Worm (Caenorhabditis elegans) whole organism, L3 larva: Measurements from ENCODE around the gene clc-3.

Experiments used
- R02D3.7 ChIP-seq: fragments of 150-350 bp; optimal IDR thresholded peaks from 2 replicates; lab custom pipeline; 2014; ENCODE audit warnings: missing biosample characterization, missing genetic modification characterization
- ZK546.5 ChIP-seq: sonication (generic microtip); optimal IDR thresholded peaks from 2 replicates; lab custom pipeline; 2017; ENCODE audit warnings: missing biosample characterization, missing genetic modification characterization
- aly-2 ChIP-seq: fragments of 150-350 bp; optimal IDR thresholded peaks from 2 replicates; lab custom pipeline; 2014; ENCODE audit warnings: missing biosample characterization, missing genetic modification characterization
- ama-1 ChIP-seq: fragments of 150-350 bp; optimal IDR thresholded peaks from 2 replicates; lab custom pipeline; 2018
- ceh-16 ChIP-seq: sonication (generic microtip); optimal IDR thresholded peaks from 2 replicates; lab custom pipeline; 2017; ENCODE audit warnings: missing biosample characterization, missing genetic modification characterization
- ceh-28 ChIP-seq: fragments of 150-350 bp; optimal IDR thresholded peaks from 2 replicates; lab custom pipeline; 2014; ENCODE audit warnings: missing biosample characterization, missing genetic modification reagents, missing genetic modification characterization
- ceh-82 ChIP-seq: fragments of 150-350 bp; optimal IDR thresholded peaks from 2 replicates; lab custom pipeline; 2014; ENCODE audit warnings: missing biosample characterization, missing genetic modification characterization
- ceh-9 ChIP-seq: sonication (generic microtip); optimal IDR thresholded peaks from 2 replicates; lab custom pipeline; 2018; ENCODE audit warnings: missing biosample characterization, missing genetic modification characterization
- daf-12 ChIP-seq: fragments of 150-350 bp; optimal IDR thresholded peaks from 2 replicates; lab custom pipeline; 2014; ENCODE audit warnings: missing biosample characterization, missing genetic modification reagents, missing genetic modification characterization
- egl-27 ChIP-seq: sonication (generic microtip); optimal IDR thresholded peaks from 4 replicates; lab custom pipeline; 2017; ENCODE audit warnings: missing biosample characterization, missing genetic modification reagents, missing genetic modification characterization
- elt-1 ChIP-seq: fragments of 150-350 bp; optimal IDR thresholded peaks from 2 replicates; lab custom pipeline; 2014; ENCODE audit warnings: missing biosample characterization, missing genetic modification characterization
- elt-2 ChIP-seq: sonication (generic microtip); optimal IDR thresholded peaks from 2 replicates; lab custom pipeline; 2016; ENCODE audit warnings: missing genetic modification reagents, mild to moderate bottlenecking, missing genetic modification characterization, missing compliant biosample characterization
- elt-3 ChIP-seq, 3 experiments: fragments of 150-350 bp in 1 of 3; sonication (generic microtip) in 2 of 3; optimal IDR thresholded peaks; 2 replicates in 2 of 3; 4 replicates in 1 of 3; lab custom pipeline; 2014 to 2017; ENCODE audit warnings: missing biosample characterization in 3 of 3, missing genetic modification characterization in 3 of 3
- fkh-10 ChIP-seq: sonication (generic microtip); optimal IDR thresholded peaks from 2 replicates; lab custom pipeline; 2017; ENCODE audit warnings: missing biosample characterization, missing genetic modification reagents, missing genetic modification characterization
- fos-1 ChIP-seq: fragments of 150-350 bp; optimal IDR thresholded peaks from 2 replicates; lab custom pipeline; 2014; ENCODE audit warnings: missing biosample characterization, missing genetic modification characterization
- jun-1 ChIP-seq: fragments of 150-350 bp; optimal IDR thresholded peaks from 2 replicates; lab custom pipeline; 2014; ENCODE audit warnings: missing biosample characterization, missing genetic modification reagents, missing genetic modification characterization
- lin-15B ChIP-seq: fragments of 150-350 bp; optimal IDR thresholded peaks from 2 replicates; lab custom pipeline; 2014; ENCODE audit warnings: missing biosample characterization, missing genetic modification characterization
- lin-39 ChIP-seq: fragments of 150-350 bp; optimal IDR thresholded peaks from 2 replicates; lab custom pipeline; 2018; ENCODE audit warnings: missing biosample characterization, missing genetic modification reagents, missing genetic modification characterization
- lsy-12 ChIP-seq: sonication (generic microtip); optimal IDR thresholded peaks from 2 replicates; lab custom pipeline; 2016; ENCODE audit warnings: mild to moderate bottlenecking, missing genetic modification characterization, missing compliant biosample characterization
- mdl-1 ChIP-seq: fragments of 150-350 bp; optimal IDR thresholded peaks from 2 replicates; lab custom pipeline; 2014; ENCODE audit warnings: missing biosample characterization, missing genetic modification characterization
- nhr-11 ChIP-seq: fragments of 150-350 bp; optimal IDR thresholded peaks from 2 replicates; lab custom pipeline; 2014; ENCODE audit warnings: missing biosample characterization, missing genetic modification characterization
- nhr-12 ChIP-seq: fragments of 150-350 bp; optimal IDR thresholded peaks from 2 replicates; lab custom pipeline; 2014; ENCODE audit warnings: missing biosample characterization, missing genetic modification characterization
- nhr-23 ChIP-seq: fragments of 150-350 bp; optimal IDR thresholded peaks from 2 replicates; lab custom pipeline; 2014; ENCODE audit warnings: missing biosample characterization, missing genetic modification reagents, missing genetic modification characterization
- nhr-25 ChIP-seq: sonication (generic microtip); optimal IDR thresholded peaks from 2 replicates; lab custom pipeline; 2017; ENCODE audit warnings: missing biosample characterization, missing genetic modification characterization
- nhr-28 ChIP-seq: fragments of 150-350 bp; optimal IDR thresholded peaks from 2 replicates; lab custom pipeline; 2014; ENCODE audit warnings: missing biosample characterization, missing genetic modification characterization
- nhr-43 ChIP-seq: sonication (generic microtip); optimal IDR thresholded peaks from 2 replicates; lab custom pipeline; 2016; ENCODE audit warnings: mild to moderate bottlenecking, missing genetic modification characterization, missing compliant biosample characterization; ENCODE audit not compliant: poor library complexity, severe bottlenecking
- nhr-67 ChIP-seq: fragments of 150-350 bp; optimal IDR thresholded peaks from 2 replicates; lab custom pipeline; 2014; ENCODE audit warnings: missing biosample characterization, missing genetic modification characterization
- nhr-76 ChIP-seq: fragments of 150-350 bp; sonication (generic microtip); optimal IDR thresholded peaks from 5 replicates; lab custom pipeline; 2014; ENCODE audit warnings: missing biosample characterization, missing genetic modification characterization
- sea-2 ChIP-seq: fragments of 150-350 bp; sonication (generic microtip); optimal IDR thresholded peaks from 4 replicates; lab custom pipeline; 2014; ENCODE audit warnings: missing biosample characterization, missing genetic modification reagents, missing genetic modification characterization
- skn-1 ChIP-seq: fragments of 150-350 bp; optimal IDR thresholded peaks from 2 replicates; lab custom pipeline; 2014; ENCODE audit warnings: missing biosample characterization, missing genetic modification characterization
- snpc-4 ChIP-seq: fragments of 150-350 bp; optimal IDR thresholded peaks from 2 replicates; lab custom pipeline; 2014; ENCODE audit warnings: missing biosample characterization, missing genetic modification characterization
- tbx-2 ChIP-seq: sonication (generic microtip); optimal IDR thresholded peaks from 2 replicates; lab custom pipeline; 2016; ENCODE audit warnings: mild to moderate bottlenecking, missing genetic modification characterization, missing compliant biosample characterization
- unc-39 ChIP-seq: sonication (generic microtip); optimal IDR thresholded peaks from 4 replicates; lab custom pipeline; 2017; ENCODE audit warnings: missing biosample characterization, missing genetic modification characterization
- unc-62 ChIP-seq: fragments of 150-350 bp; sonication (generic microtip); optimal IDR thresholded peaks from 4 replicates; lab custom pipeline; 2014; ENCODE audit warnings: missing biosample characterization, missing genetic modification reagents, missing genetic modification characterization
- zag-1 ChIP-seq: fragments of 150-350 bp; optimal IDR thresholded peaks from 2 replicates; lab custom pipeline; 2014; ENCODE audit warnings: missing biosample characterization, missing genetic modification characterization
- ztf-11 ChIP-seq: fragments of 150-350 bp; optimal IDR thresholded peaks from 2 replicates; lab custom pipeline; 2014; ENCODE audit warnings: missing biosample characterization, missing genetic modification characterization
- ztf-4 ChIP-seq: fragments of 150-350 bp; optimal IDR thresholded peaks from 2 replicates; lab custom pipeline; 2014; ENCODE audit warnings: missing biosample characterization, missing genetic modification characterization

clc-3 gene

DNA sequence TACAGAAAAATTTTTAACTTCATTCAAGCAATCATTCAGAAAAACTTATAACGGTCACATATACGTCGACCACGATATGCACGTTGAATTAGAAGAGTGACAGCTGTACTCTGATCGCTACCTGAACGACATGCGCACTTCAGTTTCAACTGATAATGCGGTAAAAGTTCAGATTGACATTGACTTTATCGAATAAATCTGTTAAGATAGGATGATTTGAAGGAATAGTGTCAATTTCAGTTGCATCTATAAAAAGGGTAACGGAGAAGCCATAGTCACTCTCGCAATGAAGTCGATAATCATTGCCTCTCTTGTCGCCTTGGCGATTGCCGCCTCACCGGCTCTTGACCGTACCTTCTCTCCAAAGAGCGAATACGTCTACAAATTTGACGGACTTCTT is 28.7 kb upstream of the clc-3 start, which contains the start of gene vit-5:
TSS of gene vit-5 (plus strand) at position 277 of the 400 bp plus-strand sequence.
- no peak for TF ChIP-seq nhr-76
- TF ChIP-seq unc-62 (GFP tag; lab: Kevin White, UChicago), result no peak
- TF ChIP-seq ceh-16 (tag; lab: Kevin White, UChicago), result no peak
- TF ChIP-seq egl-27 (tag; lab: Kevin White, UChicago), result no peak
- TF ChIP-seq mdl-1 (tag; lab: Kevin White, UChicago), result no peak
- no peak for TF ChIP-seq nhr-25 (tag; lab: Kevin White, UChicago)
- no peak for TF ChIP-seq fkh-10 (GFP tag; lab: Kevin White, UChicago)
- TF ChIP-seq elt-3 (tag; optimal IDR thresholded peaks at IDR 0.05; lab: Kevin White, UChicago), result no peak
- no peak for TF ChIP-seq skn-1
- no peak for TF ChIP-seq elt-1 (tag; lab: Kevin White, UChicago)
- no peak for TF ChIP-seq jun-1 (tag; lab: Kevin White, UChicago)
- no peak for TF ChIP-seq R02D3.7
- TF ChIP-seq nhr-28 (tag; lab: Kevin White, UChicago), result no peak
- TF ChIP-seq ztf-11 (tag; lab: Kevin White, UChicago), result no peak
- no peak for TF ChIP-seq zag-1
- TF ChIP-seq ceh-82 (tag; lab: Kevin White, UChicago), result no peak
- TF ChIP-seq ceh-9 (tag; lab: Kevin White, UChicago), result no peak
- TF ChIP-seq fos-1 (tag; lab: Kevin White, UChicago), result no peak
- TF ChIP-seq, all 47 proteins: peak for 0

DNA sequence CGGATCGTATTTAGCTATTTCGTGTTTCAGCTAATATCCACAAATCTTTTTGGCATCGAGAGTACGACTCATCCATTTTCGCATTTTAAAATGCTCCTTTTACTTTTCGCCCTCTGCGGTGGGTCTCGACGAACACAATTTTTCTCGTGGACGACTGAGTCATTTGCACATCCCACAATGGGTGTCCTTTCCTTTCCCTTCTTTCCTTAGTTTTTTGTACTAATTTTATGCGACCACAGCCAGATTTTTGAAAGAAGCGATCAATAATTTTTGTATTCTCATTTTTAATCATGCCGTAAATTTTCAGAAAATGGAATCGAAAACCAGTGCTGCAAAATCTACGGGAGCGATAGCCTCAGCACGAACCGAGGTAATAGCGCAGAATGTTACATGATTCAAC is 27.2 kb upstream of the clc-3 start, which contains the start of gene C04F6.9:
TSS of gene C04F6.9 (plus strand) at position 301 of the 400 bp plus-strand sequence.
- TF ChIP-seq tbx-2 (tag; lab: Kevin White, UChicago) (no peak), aly-2 (tag; lab: Kevin White, UChicago) (no peak), snpc-4 (tag; lab: Kevin White, UChicago) (no peak), elt-3 (tag; optimal IDR thresholded peaks at IDR 0.05; lab: Kevin White, UChicago) (no peak), unc-62 (GFP tag; lab: Kevin White, UChicago) (no peak), zag-1 (no peak), fkh-10 (GFP tag; lab: Kevin White, UChicago) (no peak), nhr-76 (no peak), daf-12 (tag; lab: Kevin White, UChicago) (no peak), ztf-11 (tag; lab: Kevin White, UChicago) (no peak), nhr-67 (tag; lab: Kevin White, UChicago) (no peak), nhr-12 (tag; lab: Kevin White, UChicago) (no peak), elt-1 (tag; lab: Kevin White, UChicago) (no peak), lin-39 (no peak), nhr-23 (no peak), nhr-28 (tag; lab: Kevin White, UChicago) (no peak), elt-2 (tag; lab: Kevin White, UChicago) (no peak)
- TF ChIP-seq, all 47 proteins: peak for 0

DNA sequence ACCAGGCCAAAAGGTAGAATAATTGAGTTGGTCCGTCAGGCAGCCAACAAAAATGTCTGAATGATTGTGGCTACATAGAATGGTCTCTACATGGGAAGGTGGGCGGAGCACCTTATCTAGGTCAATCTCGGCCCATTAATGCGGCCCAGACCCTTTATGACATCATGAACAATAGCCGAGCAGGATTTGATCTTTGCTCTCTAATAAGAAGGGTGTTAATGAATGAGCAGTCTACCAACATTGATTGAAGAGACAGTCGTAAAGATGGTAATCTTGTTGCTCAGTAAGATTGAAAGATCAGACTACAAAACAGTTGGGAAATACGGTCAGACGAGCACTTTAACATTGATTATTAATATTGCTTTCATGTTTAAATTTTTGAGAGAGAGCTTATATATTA is 25.8 kb upstream of the clc-3 start:
- no peak for TF ChIP-seq snpc-4 (tag; lab: Kevin White, UChicago)
- TF ChIP-seq sea-2 (GFP tag; lab: Kevin White, UChicago), result no peak
- no peak for TF ChIP-seq elt-3 (tag; optimal IDR thresholded peaks at IDR 0.05; lab: Kevin White, UChicago)
- no peak for TF ChIP-seq lsy-12 (tag; lab: Kevin White, UChicago)
- TF ChIP-seq nhr-43, result no peak
- TF ChIP-seq ceh-28, result no peak
- no peak for TF ChIP-seq nhr-76
- no peak for TF ChIP-seq jun-1 (tag; lab: Kevin White, UChicago)
- no peak for TF ChIP-seq elt-2 (tag; lab: Kevin White, UChicago)
- TF ChIP-seq nhr-67 (tag; lab: Kevin White, UChicago), result no peak
- no peak for TF ChIP-seq unc-39
- no peak for TF ChIP-seq ztf-4 (tag; lab: Kevin White, UChicago)
- TF ChIP-seq nhr-28 (tag; lab: Kevin White, UChicago), result no peak
- TF ChIP-seq ceh-16 (tag; lab: Kevin White, UChicago), result no peak
- no peak for TF ChIP-seq lin-39
- no peak for TF ChIP-seq nhr-11 (tag; lab: Kevin White, UChicago)
- TF ChIP-seq ZK546.5 (tag; lab: Kevin White, UChicago), result no peak

DNA sequence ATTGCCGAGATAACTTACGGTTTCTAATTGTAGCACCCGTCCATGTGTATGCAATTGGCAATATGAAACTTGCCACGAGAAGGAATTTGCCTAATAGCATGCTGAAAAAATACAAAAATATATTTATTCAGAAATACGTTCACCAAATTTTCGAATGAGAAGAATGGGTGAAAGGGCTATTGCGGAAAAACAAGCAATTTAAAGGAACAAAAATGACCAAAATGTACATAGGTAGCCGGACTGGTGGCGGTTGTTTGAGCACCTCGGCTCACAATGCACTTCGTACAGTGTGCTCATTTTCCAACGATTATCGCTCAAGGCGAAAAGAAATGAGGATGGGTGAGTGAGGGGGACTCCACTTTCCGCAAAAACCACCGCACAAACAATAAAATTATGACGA is 25.4 kb upstream of the clc-3 start, which contains the start of gene cht-1:
TSS of gene cht-1 (minus strand) at position 101 of the 400 bp plus-strand sequence.
- no peak for TF ChIP-seq nhr-25 (tag; lab: Kevin White, UChicago)
- TF ChIP-seq nhr-12 (tag; lab: Kevin White, UChicago), result no peak
- TF ChIP-seq lin-15B, result no peak
- no peak for TF ChIP-seq ama-1
- TF ChIP-seq zag-1, result no peak
- TF ChIP-seq unc-62 (GFP tag; lab: Kevin White, UChicago), result no peak
- TF ChIP-seq nhr-11 (tag; lab: Kevin White, UChicago), result no peak
- TF ChIP-seq unc-39, result no peak
- TF ChIP-seq ztf-11 (tag; lab: Kevin White, UChicago), result no peak
